Worm (Caenorhabditis elegans) whole organism, L4 larva: Measurements from ENCODE around the gene wdr-20.

Experiments
- D1046.2 ChIP-seq: fragments of 200-800 bp; sonication (Bioruptor generic); IDR thresholded peaks from 2 replicates; pipeline ENCODE4 v1.3.6; 2022; ENCODE audit warnings: missing genetic modification characterization, missing compliant biosample characterization
- F49E8.2 ChIP-seq: sonication (generic microtip); optimal IDR thresholded peaks from 2 replicates; lab custom pipeline; 2016; ENCODE audit warnings: missing compliant biosample characterization, mild to moderate bottlenecking, missing genetic modification characterization, borderline replicate concordance
- T20F7.1 ChIP-seq: fragments of 200-800 bp; sonication (Bioruptor generic); optimal IDR thresholded peaks from 2 replicates; lab custom pipeline; 2018; ENCODE audit warnings: mild to moderate bottlenecking, missing genetic modification characterization, missing compliant biosample characterization
- T26A8.4 ChIP-seq: fragments of 200-800 bp; sonication (Bioruptor generic); IDR thresholded peaks from 2 replicates; pipeline ENCODE4 v1.3.6; 2022; ENCODE audit warnings: missing genetic modification characterization, missing compliant biosample characterization
- Y5F2A.4 ChIP-seq: fragments of 200-800 bp; sonication (Bioruptor generic); optimal IDR thresholded peaks from 2 replicates; lab custom pipeline; 2018; ENCODE audit warnings: mild to moderate bottlenecking, missing genetic modification characterization, missing compliant biosample characterization
- Y75B8A.6 ChIP-seq: fragments of 200-800 bp; sonication (Bioruptor generic); IDR thresholded peaks from 2 replicates; pipeline ENCODE4 v1.3.6; 2022; ENCODE audit warnings: missing genetic modification reagents, missing genetic modification characterization, missing compliant biosample characterization
- ZK337.2 ChIP-seq: fragments of 200-800 bp; sonication (Bioruptor generic); IDR thresholded peaks from 2 replicates; pipeline ENCODE4 v1.3.6; 2022; ENCODE audit warnings: missing genetic modification reagents, missing genetic modification characterization, missing compliant biosample characterization
- ZK546.5 ChIP-seq, 2 experiments: sonication (generic microtip); optimal IDR thresholded peaks; 2 replicates each; lab custom pipeline; 2017; ENCODE audit warnings: missing biosample characterization in 2 of 2, missing genetic modification characterization in 2 of 2
- aha-1 ChIP-seq: fragments of 150-350 bp; peaks from one replicate; lab custom pipeline; 2014; ENCODE audit warnings: missing biosample characterization, missing genetic modification characterization
- aly-2 ChIP-seq: sonication (generic microtip); optimal IDR thresholded peaks from 2 replicates; lab custom pipeline; 2018; ENCODE audit warnings: missing biosample characterization, missing genetic modification characterization
- ama-1 ChIP-seq: fragments of 150-350 bp; optimal IDR thresholded peaks from 2 replicates; lab custom pipeline; 2014; ENCODE audit warnings: inconsistent platforms, mixed read lengths
- attf-4 ChIP-seq: sonication (generic microtip); optimal IDR thresholded peaks from 3 replicates; lab custom pipeline; 2017; ENCODE audit warnings: missing biosample characterization, missing genetic modification characterization
- ceh-62 ChIP-seq: sonication (generic microtip); optimal IDR thresholded peaks from 2 replicates; lab custom pipeline; 2017; ENCODE audit warnings: missing biosample characterization, missing genetic modification characterization
- ceh-82 ChIP-seq: sonication (generic microtip); optimal IDR thresholded peaks from 2 replicates; lab custom pipeline; 2017; ENCODE audit warnings: missing biosample characterization, missing genetic modification characterization
- ces-1 ChIP-seq: fragments of 150-350 bp; sonication (generic microtip); optimal IDR thresholded peaks from 4 replicates; lab custom pipeline; 2014; ENCODE audit warnings: missing biosample characterization, missing genetic modification reagents, missing genetic modification characterization
- daf-16 ChIP-seq, 3 experiments: sonication (generic microtip); optimal IDR thresholded peaks; 2 replicates each; lab custom pipeline; 2016 to 2017; ENCODE audit warnings: missing genetic modification characterization in 3 of 3, missing genetic modification reagents in 3 of 3, mild to moderate bottlenecking in 2 of 3, missing compliant biosample characterization in 2 of 3, missing biosample characterization in 1 of 3, moderate library complexity in 1 of 3
- daf-19 ChIP-seq: fragments of 200-800 bp; sonication (Bioruptor generic); conservative IDR thresholded peaks from 2 replicates; pipeline ENCODE4 v1.3.6; 2022; ENCODE audit warnings: missing genetic modification characterization, missing compliant biosample characterization
- daf-8 ChIP-seq: fragments of 200-800 bp; sonication (Bioruptor generic); IDR thresholded peaks from 2 replicates; pipeline ENCODE4 v1.3.6; 2022; ENCODE audit warnings: missing genetic modification characterization, missing compliant biosample characterization
- dmd-6 ChIP-seq: fragments of 200-800 bp; sonication (Bioruptor generic); IDR thresholded peaks from 2 replicates; pipeline ENCODE4 v1.3.6; 2022; ENCODE audit warnings: missing genetic modification reagents, missing genetic modification characterization, missing compliant biosample characterization
- dmd-8 ChIP-seq: fragments of 200-800 bp; sonication (Bioruptor generic); IDR thresholded peaks from 2 replicates; pipeline ENCODE4 v1.3.6; 2022; ENCODE audit warnings: missing genetic modification characterization, missing compliant biosample characterization
- dmd-9 ChIP-seq: fragments of 200-800 bp; sonication (Bioruptor generic); IDR thresholded peaks from 2 replicates; pipeline ENCODE4 v1.3.6; 2022; ENCODE audit warnings: missing genetic modification reagents, missing genetic modification characterization, missing compliant biosample characterization
- dpl-1 ChIP-seq: fragments of 150-350 bp; optimal IDR thresholded peaks from 2 replicates; lab custom pipeline; 2014; ENCODE audit warnings: missing biosample characterization, missing genetic modification reagents, missing genetic modification characterization
- dve-1 ChIP-seq: sonication (generic microtip); optimal IDR thresholded peaks from 2 replicates; lab custom pipeline; 2017; ENCODE audit warnings: antibody characterized with exemption, mild to moderate bottlenecking, missing genetic modification characterization, missing compliant biosample characterization; ENCODE audit not compliant: insufficient read depth
- fkh-10 ChIP-seq: fragments of 150-350 bp; optimal IDR thresholded peaks from 2 replicates; lab custom pipeline; 2014; ENCODE audit warnings: missing biosample characterization, missing genetic modification reagents, missing genetic modification characterization
- fos-1 ChIP-seq: fragments of 150-350 bp; optimal IDR thresholded peaks from 2 replicates; lab custom pipeline; 2014; ENCODE audit warnings: missing biosample characterization, missing genetic modification characterization
- gei-8 ChIP-seq: fragments of 200-800 bp; sonication (Bioruptor generic); optimal IDR thresholded peaks from 2 replicates; lab custom pipeline; 2018; ENCODE audit warnings: mild to moderate bottlenecking, missing genetic modification characterization, missing compliant biosample characterization
- hif-1 ChIP-seq, 2 experiments: sonication (generic microtip); optimal IDR thresholded peaks; 2 replicates each; lab custom pipeline; 2016 to 2017; ENCODE audit warnings: missing compliant biosample characterization in 2 of 2, missing genetic modification characterization in 2 of 2, missing genetic modification reagents in 2 of 2, missing genotype in 2 of 2, mild to moderate bottlenecking in 1 of 2
- hlh-30 ChIP-seq: sonication (generic microtip); optimal IDR thresholded peaks from 2 replicates; lab custom pipeline; 2017; ENCODE audit warnings: antibody characterized with exemption, mild to moderate bottlenecking, missing genetic modification characterization, missing compliant biosample characterization; ENCODE audit not compliant: insufficient read depth
- lim-7 ChIP-seq: fragments of 200-800 bp; sonication (Bioruptor generic); IDR thresholded peaks from 2 replicates; pipeline ENCODE4 v1.3.6; 2022; ENCODE audit warnings: missing genetic modification characterization, missing compliant biosample characterization
- lin-13 ChIP-seq: fragments of 150-350 bp; optimal IDR thresholded peaks from 2 replicates; lab custom pipeline; 2014; ENCODE audit warnings: missing biosample characterization, missing genetic modification reagents, missing genetic modification characterization
- lin-15B ChIP-seq: fragments of 150-350 bp; sonication (generic microtip); optimal IDR thresholded peaks from 3 replicates; lab custom pipeline; 2014; ENCODE audit warnings: missing biosample characterization, missing genetic modification characterization
- lin-39 ChIP-seq: fragments of 150-350 bp; optimal IDR thresholded peaks from 2 replicates; lab custom pipeline; 2014; ENCODE audit warnings: missing biosample characterization, missing genetic modification reagents, missing genetic modification characterization
- madf-5 ChIP-seq, 2 experiments: fragments of 200-800 bp; sonication (Bioruptor generic); IDR thresholded peaks; 2 replicates each; pipeline ENCODE4 v1.3.6; 2022; ENCODE audit warnings: missing compliant biosample characterization in 2 of 2, missing genetic modification characterization in 2 of 2
- madf-9 ChIP-seq: fragments of 200-800 bp; sonication (Bioruptor generic); conservative IDR thresholded peaks from 2 replicates; pipeline ENCODE4 v1.3.6; 2022; ENCODE audit warnings: missing genetic modification reagents, missing genetic modification characterization, missing compliant biosample characterization
- mdl-1 ChIP-seq, 2 experiments: fragments of 150-350 bp in 1 of 2; sonication (generic microtip) in 1 of 2; optimal IDR thresholded peaks; 2 replicates each; lab custom pipeline; 2014 to 2017; ENCODE audit warnings: missing biosample characterization in 2 of 2, missing genetic modification characterization in 2 of 2
- nhr-111 ChIP-seq: fragments of 200-800 bp; sonication (Bioruptor generic); optimal IDR thresholded peaks from 2 replicates; lab custom pipeline; 2018; ENCODE audit warnings: mild to moderate bottlenecking, missing genetic modification characterization, missing compliant biosample characterization
- nhr-237 ChIP-seq: sonication (generic microtip); optimal IDR thresholded peaks from 2 replicates; lab custom pipeline; 2017; ENCODE audit warnings: missing biosample characterization, missing genetic modification characterization
- nhr-28 ChIP-seq: fragments of 150-350 bp; optimal IDR thresholded peaks from 2 replicates; lab custom pipeline; 2014; ENCODE audit warnings: missing biosample characterization, missing genetic modification characterization
- nhr-41 ChIP-seq: fragments of 200-800 bp; sonication (Bioruptor generic); IDR thresholded peaks from 2 replicates; pipeline ENCODE4 v1.3.6; 2022; ENCODE audit warnings: missing genetic modification reagents, missing genetic modification characterization, missing compliant biosample characterization
- nhr-42 ChIP-seq: fragments of 200-800 bp; sonication (Bioruptor generic); IDR thresholded peaks from 2 replicates; pipeline ENCODE4 v1.3.6; 2022; ENCODE audit warnings: missing genetic modification characterization, missing compliant biosample characterization
- nhr-6 ChIP-seq: fragments of 150-350 bp; optimal IDR thresholded peaks from 2 replicates; lab custom pipeline; 2014; ENCODE audit warnings: missing biosample characterization, missing genetic modification characterization
- nhr-76 ChIP-seq: fragments of 150-350 bp; optimal IDR thresholded peaks from 2 replicates; lab custom pipeline; 2014; ENCODE audit warnings: missing biosample characterization, missing genetic modification characterization
- php-3 ChIP-seq: fragments of 200-800 bp; sonication (Bioruptor generic); IDR thresholded peaks from 2 replicates; pipeline ENCODE4 v1.3.6; 2022; ENCODE audit warnings: missing genetic modification reagents, missing genetic modification characterization, missing compliant biosample characterization
- rbr-2 ChIP-seq: sonication (generic microtip); optimal IDR thresholded peaks from 2 replicates; lab custom pipeline; 2016; ENCODE audit warnings: missing genotype, missing genetic modification characterization, missing compliant biosample characterization
- sdz-12 ChIP-seq: fragments of 200-800 bp; sonication (Bioruptor generic); optimal IDR thresholded peaks from 2 replicates; lab custom pipeline; 2018; ENCODE audit warnings: mild to moderate bottlenecking, missing genetic modification characterization, missing compliant biosample characterization
- skn-1 ChIP-seq: fragments of 150-350 bp; optimal IDR thresholded peaks from 2 replicates; lab custom pipeline; 2014; ENCODE audit warnings: missing biosample characterization, missing genetic modification characterization
- snpc-1.2 ChIP-seq: fragments of 200-800 bp; sonication (Bioruptor generic); IDR thresholded peaks from 2 replicates; pipeline ENCODE4 v1.3.6; 2022; ENCODE audit warnings: missing genetic modification reagents, missing genetic modification characterization, missing compliant biosample characterization
- spr-3 ChIP-seq: fragments of 200-800 bp; sonication (Bioruptor generic); optimal IDR thresholded peaks from 2 replicates; lab custom pipeline; 2018; ENCODE audit warnings: mild to moderate bottlenecking, missing genetic modification characterization, missing compliant biosample characterization
- unc-130 ChIP-seq: sonication (generic microtip); optimal IDR thresholded peaks from 2 replicates; lab custom pipeline; 2016; ENCODE audit warnings: missing genetic modification reagents, missing genetic modification characterization, missing compliant biosample characterization
- unc-39 ChIP-seq: sonication (generic microtip); optimal IDR thresholded peaks from 2 replicates; lab custom pipeline; 2017; ENCODE audit warnings: missing biosample characterization, missing genetic modification characterization
- zfp-3 ChIP-seq: fragments of 200-800 bp; sonication (Bioruptor generic); conservative IDR thresholded peaks from 2 replicates; pipeline ENCODE4 v1.3.6; 2022; ENCODE audit warnings: missing genetic modification reagents, missing genetic modification characterization, missing compliant biosample characterization
- zip-2 ChIP-seq: fragments of 150-350 bp; optimal IDR thresholded peaks from 2 replicates; lab custom pipeline; 2014; ENCODE audit warnings: missing biosample characterization, missing genetic modification characterization
- ztf-7 ChIP-seq: fragments of 150-350 bp; optimal IDR thresholded peaks from 2 replicates; lab custom pipeline; 2014; ENCODE audit warnings: missing biosample characterization, missing genetic modification characterization

The wdr-20 gene

ce11 chrV:10160954-10161353 lies 27.0 kb upstream of the wdr-20 start, which contains the start of gene C51E3.10 (continued):
- no peak for TF ChIP-seq nhr-76 (tag; lab: Kevin White, UChicago)
- no peak for TF ChIP-seq ceh-82 (tag; lab: Kevin White, UChicago)
- no peak for TF ChIP-seq Y75B8A.6 (GFP tag; lab: Robert Waterston, UW)
- TF ChIP-seq nhr-28, result peak; percentile 88
- peak; percentile 70 for TF ChIP-seq dve-1 (tag; lab: Kevin White, UChicago)
- no peak for TF ChIP-seq nhr-41 (GFP tag; lab: Robert Waterston, UW)
- TF ChIP-seq hlh-30, result peak; percentile 68
- no peak for TF ChIP-seq hif-1 (tag; optimal IDR thresholded peaks at IDR 0.05; lab: Kevin White, UChicago)
- no peak for TF ChIP-seq dpl-1
- TF ChIP-seq daf-19 (GFP tag; lab: Robert Waterston, UW), result no peak
- TF ChIP-seq nhr-111, result no peak
- TF ChIP-seq daf-16 (GFP tag; optimal IDR thresholded peaks at IDR 0.05; lab: Kevin White, UChicago), result no peak
- peak; percentile 66 for TF ChIP-seq daf-16 (tag; optimal IDR thresholded peaks at IDR 0.05; lab: Kevin White, UChicago)
- no peak for TF ChIP-seq unc-39
- TF ChIP-seq snpc-1.2 (GFP tag; lab: Robert Waterston, UW), result no peak
- no peak for TF ChIP-seq spr-3
- peak; percentile 95 for TF ChIP-seq dmd-6
- no peak for TF ChIP-seq D1046.2
- no peak for TF ChIP-seq rbr-2
- TF ChIP-seq ceh-62 (tag; lab: Kevin White, UChicago), result no peak
- TF ChIP-seq mdl-1 (tag; optimal IDR thresholded peaks at IDR 0.05; lab: Kevin White, UChicago), result peak in 1 of 2 experiments; percentile 77
- TF ChIP-seq ama-1 (lab: Kevin White, UChicago), result no peak
- no peak for TF ChIP-seq ztf-7 (tag; lab: Kevin White, UChicago)
- TF ChIP-seq aha-1 (tag; lab: Kevin White, UChicago), result peak; percentile 73
- TF ChIP-seq dmd-8, result no peak
- TF ChIP-seq lim-7 (GFP tag; lab: Robert Waterston, UW), result no peak
- no peak for TF ChIP-seq gei-8 (GFP tag; lab: Kevin White, UChicago)
- no peak for TF ChIP-seq daf-8 (GFP tag; lab: Robert Waterston, UW)
- TF ChIP-seq dmd-9 (GFP tag; lab: Robert Waterston, UW), result no peak
- TF ChIP-seq aly-2, result no peak
- no peak for TF ChIP-seq fos-1 (tag; lab: Kevin White, UChicago)
- no peak for TF ChIP-seq sdz-12 (GFP tag; lab: Kevin White, UChicago)
- TF ChIP-seq ces-1, result no peak
- no peak for TF ChIP-seq ZK337.2
- no peak for TF ChIP-seq zip-2 (tag; lab: Kevin White, UChicago)
- TF ChIP-seq ZK546.5 (tag; optimal IDR thresholded peaks at IDR 0.05; lab: Kevin White, UChicago), result no peak
- no peak for TF ChIP-seq lin-39 (tag; lab: Kevin White, UChicago)
- no peak for TF ChIP-seq T20F7.1 (GFP tag; lab: Kevin White, UChicago)
- 0 out of 2 replicates have a peak, but pooled peaks have one; percentile 50 for TF ChIP-seq nhr-42 (GFP tag; lab: Robert Waterston, UW)
- no peak for TF ChIP-seq nhr-6
- TF ChIP-seq madf-9 (GFP tag; lab: Robert Waterston, UW), result no peak
- TF ChIP-seq nhr-237 (tag; lab: Kevin White, UChicago), result no peak
- no peak for TF ChIP-seq lin-15B (tag; lab: Kevin White, UChicago)
- TF ChIP-seq madf-5 (GFP tag; IDR thresholded peaks at IDR 0.05; lab: Robert Waterston, UW), result no peak
- no peak for TF ChIP-seq skn-1 (tag; lab: Kevin White, UChicago)
- no peak for TF ChIP-seq attf-4 (tag; lab: Kevin White, UChicago)
- TF ChIP-seq T26A8.4, result no peak
- no peak for TF ChIP-seq php-3 (GFP tag; lab: Robert Waterston, UW)
- no peak for TF ChIP-seq Y5F2A.4
- no peak for TF ChIP-seq zfp-3 (GFP tag; lab: Robert Waterston, UW)
- no peak for TF ChIP-seq unc-130
- TF ChIP-seq fkh-10 (GFP tag; lab: Kevin White, UChicago), result no peak
- TF ChIP-seq lin-13 (GFP tag; lab: Kevin White, UChicago), result peak; percentile 16
- TF ChIP-seq F49E8.2, result no peak
